Worm (Caenorhabditis elegans) whole organism, L2 larva: Measurements from ENCODE around the gene myo-5.

Experiments
- F13H6.1 ChIP-seq: sonication (generic microtip); optimal IDR thresholded peaks from 2 replicates; lab custom pipeline; 2016; ENCODE audit warnings: missing genetic modification characterization, missing compliant biosample characterization
- Y55F3AM.14 ChIP-seq: fragments of 200-800 bp; sonication (Bioruptor generic); optimal IDR thresholded peaks from 2 replicates; lab custom pipeline; 2018; ENCODE audit warnings: mild to moderate bottlenecking, missing genetic modification characterization, missing compliant biosample characterization
- ama-1 ChIP-seq: fragments of 150-350 bp; optimal IDR thresholded peaks from 2 replicates; lab custom pipeline; 2018; ENCODE audit warnings: inconsistent platforms
- elt-1 ChIP-seq: fragments of 150-350 bp; optimal IDR thresholded peaks from 2 replicates; lab custom pipeline; 2014; ENCODE audit warnings: missing biosample characterization, missing genetic modification characterization
- gmeb-1 ChIP-seq: fragments of 150-350 bp; optimal IDR thresholded peaks from 2 replicates; lab custom pipeline; 2014; ENCODE audit warnings: missing biosample characterization, missing genetic modification characterization
- lin-13 ChIP-seq: fragments of 150-350 bp; optimal IDR thresholded peaks from 2 replicates; lab custom pipeline; 2014; ENCODE audit warnings: missing biosample characterization, missing genetic modification reagents, missing genetic modification characterization
- mbf-1 ChIP-seq: sonication (generic microtip); optimal IDR thresholded peaks from 2 replicates; lab custom pipeline; 2017; ENCODE audit warnings: missing biosample characterization, missing genetic modification characterization
- nhr-237 ChIP-seq: fragments of 150-350 bp; optimal IDR thresholded peaks from 2 replicates; lab custom pipeline; 2014; ENCODE audit warnings: missing biosample characterization, missing genetic modification characterization
- nhr-77 ChIP-seq: fragments of 150-350 bp; optimal IDR thresholded peaks from 2 replicates; lab custom pipeline; 2014; ENCODE audit warnings: missing biosample characterization, missing genetic modification characterization
- skn-1 ChIP-seq: sonication (generic microtip); optimal IDR thresholded peaks from 2 replicates; lab custom pipeline; 2017; ENCODE audit warnings: missing biosample characterization, missing genetic modification characterization
- snpc-4 ChIP-seq: fragments of 150-350 bp; optimal IDR thresholded peaks from 2 replicates; lab custom pipeline; 2014; ENCODE audit warnings: missing biosample characterization, missing genetic modification characterization
- unc-62 ChIP-seq: fragments of 150-350 bp; optimal IDR thresholded peaks from 2 replicates; lab custom pipeline; 2014; ENCODE audit warnings: missing biosample characterization, missing genetic modification reagents, missing genetic modification characterization

ce11 chrV:8130812-8131211, 22.0 kb downstream of the myo-5 start:
- no peak for TF ChIP-seq nhr-237 (tag; lab: Kevin White, UChicago)
- no peak for TF ChIP-seq Y55F3AM.14 (GFP tag; lab: Kevin White, UChicago)
- no peak for TF ChIP-seq gmeb-1 (tag; lab: Kevin White, UChicago)
- no peak for TF ChIP-seq skn-1
- TF ChIP-seq lin-13 = no peak
- no peak for TF ChIP-seq ama-1 (lab: Kevin White, UChicago)
- TF ChIP-seq nhr-77 (tag; lab: Kevin White, UChicago) = no peak
- no peak for TF ChIP-seq elt-1 (tag; lab: Kevin White, UChicago)
- TF ChIP-seq snpc-4 (tag; lab: Kevin White, UChicago) = no peak
- no peak for TF ChIP-seq unc-62 (GFP tag; lab: Kevin White, UChicago)
- TF ChIP-seq mbf-1 (tag; lab: Kevin White, UChicago) = no peak
- no peak for TF ChIP-seq F13H6.1 (tag; lab: Kevin White, UChicago)
